Fruit fly (Drosophila melanogaster) whole organism, embryonic: ENCODE measurements around the gene CG13720.

ENCODE experiments used
- Abd-B ChIP-seq: fragments of 200-800 bp; sonication (Bioruptor generic); optimal IDR thresholded peaks from 2 replicates; lab custom pipeline; 2018; ENCODE audit warnings: missing biosample characterization, mild to moderate bottlenecking, missing genetic modification characterization, moderate library complexity
- Bteb2 ChIP-seq: fragments of 200-800 bp; sonication (Bioruptor generic); optimal IDR thresholded peaks from 2 replicates; lab custom pipeline; 2016; ENCODE audit warnings: missing biosample characterization, missing genetic modification characterization
- CG11247 ChIP-seq: fragments of 200-800 bp; sonication (Bioruptor generic); IDR thresholded peaks from 2 replicates; pipeline ENCODE4 v1.3.6; 2022; ENCODE audit warnings: missing biosample characterization, missing genetic modification characterization
- CG12236 ChIP-seq: fragments of 200-800 bp; sonication (Bioruptor generic); optimal IDR thresholded peaks from 2 replicates; lab custom pipeline; 2016; ENCODE audit warnings: missing biosample characterization, missing genetic modification characterization
- CG14050 ChIP-seq: fragments of 200-800 bp; sonication (Bioruptor generic); IDR thresholded peaks from 3 replicates; pipeline ENCODE4 v1.3.6; 2022; ENCODE audit warnings: missing biosample characterization, missing genetic modification characterization
- CG1529 ChIP-seq: fragments of 200-800 bp; sonication (Bioruptor generic); optimal IDR thresholded peaks from 3 replicates; lab custom pipeline; 2018; ENCODE audit warnings: missing biosample characterization, missing genetic modification characterization
- CG17328 ChIP-seq: fragments of 200-800 bp; sonication (Bioruptor generic); IDR thresholded peaks from 2 replicates; pipeline ENCODE4 v1.3.6; 2022; ENCODE audit warnings: missing biosample characterization, missing genetic modification characterization
- CG17912 ChIP-seq: fragments of 200-800 bp; sonication (Bioruptor generic); optimal IDR thresholded peaks from 2 replicates; lab custom pipeline; 2018; ENCODE audit warnings: missing biosample characterization, mild to moderate bottlenecking, missing genetic modification characterization
- CG30403 ChIP-seq: fragments of 200-800 bp; sonication (Bioruptor generic); optimal IDR thresholded peaks from 3 replicates; lab custom pipeline; 2016; ENCODE audit warnings: missing biosample characterization, missing genetic modification characterization
- CG31224 ChIP-seq: fragments of 200-800 bp; sonication (Bioruptor generic); IDR thresholded peaks from 2 replicates; pipeline ENCODE4 v1.3.6; 2022; ENCODE audit warnings: missing biosample characterization, missing genetic modification characterization
- CG3163 ChIP-seq: fragments of 200-800 bp; sonication (Bioruptor generic); optimal IDR thresholded peaks from 3 replicates; lab custom pipeline; 2016; ENCODE audit warnings: missing biosample characterization, missing genetic modification characterization
- CG32532 ChIP-seq: fragments of 200-800 bp; sonication (Bioruptor generic); IDR thresholded peaks from 2 replicates; pipeline ENCODE4 v1.3.6; 2022; ENCODE audit warnings: missing biosample characterization, missing genetic modification characterization
- CG32772 ChIP-seq: fragments of 200-800 bp; sonication (Bioruptor generic); IDR thresholded peaks from 2 replicates; pipeline ENCODE4 v1.3.6; 2022; ENCODE audit warnings: missing biosample characterization, missing genetic modification characterization
- CG3995 ChIP-seq: fragments of 200-800 bp; sonication (Bioruptor generic); optimal IDR thresholded peaks from 3 replicates; lab custom pipeline; 2016; ENCODE audit warnings: missing biosample characterization, missing genetic modification characterization
- CG4404 ChIP-seq: fragments of 200-800 bp; sonication (Bioruptor generic); IDR thresholded peaks from 2 replicates; pipeline ENCODE4 v1.3.6; 2022; ENCODE audit warnings: missing biosample characterization, missing genetic modification characterization
- CG5953 ChIP-seq: fragments of 200-800 bp; sonication (Bioruptor generic); IDR thresholded peaks from 2 replicates; pipeline ENCODE4 v1.3.6; 2022; ENCODE audit warnings: missing biosample characterization, missing genetic modification characterization
- CG6791 ChIP-seq: fragments of 200-800 bp; sonication (Bioruptor generic); IDR thresholded peaks from 3 replicates; pipeline ENCODE4 v1.3.6; 2022; ENCODE audit warnings: missing biosample characterization, missing genetic modification characterization; ENCODE audit not compliant: partially characterized antibody
- CG7357 ChIP-seq: fragments of 200-800 bp; sonication (Bioruptor generic); IDR thresholded peaks from 3 replicates; pipeline ENCODE4 v1.3.6; 2022; ENCODE audit warnings: missing biosample characterization, missing genetic modification characterization
- CG9727 ChIP-seq: fragments of 200-800 bp; sonication (Bioruptor generic); optimal IDR thresholded peaks from 3 replicates; lab custom pipeline; 2017; ENCODE audit warnings: missing biosample characterization, mild to moderate bottlenecking, missing genetic modification characterization
- CHES-1-like ChIP-seq: fragments of 200-800 bp; sonication (Bioruptor generic); optimal IDR thresholded peaks from 2 replicates; lab custom pipeline; 2016; ENCODE audit warnings: missing biosample characterization, missing genetic modification characterization
- D19B ChIP-seq: fragments of 200-800 bp; sonication (Bioruptor generic); optimal IDR thresholded peaks from 2 replicates; lab custom pipeline; 2017; ENCODE audit warnings: missing biosample characterization, mild to moderate bottlenecking, missing genetic modification characterization
- Dek ChIP-seq: fragments of 200-800 bp; sonication (Bioruptor generic); optimal IDR thresholded peaks from 3 replicates; lab custom pipeline; 2019; ENCODE audit warnings: missing biosample characterization, mild to moderate bottlenecking, missing genetic modification characterization, moderate library complexity
- Drgx ChIP-seq: fragments of 200-800 bp; sonication (Bioruptor generic); IDR thresholded peaks from 2 replicates; pipeline ENCODE4 v1.3.6; 2022; ENCODE audit warnings: missing biosample characterization, missing genetic modification characterization
- E2f1 ChIP-seq: fragments of 200-800 bp; sonication (Bioruptor generic); IDR thresholded peaks from 2 replicates; pipeline ENCODE4 v1.3.6; 2022; ENCODE audit warnings: missing biosample characterization, missing genetic modification characterization
- GATAe ChIP-seq: fragments of 200-800 bp; sonication (Bioruptor generic); conservative IDR thresholded peaks from 2 replicates; pipeline ENCODE4 v1.3.6; 2022; ENCODE audit warnings: missing biosample characterization, missing genetic modification characterization
- Gug ChIP-seq: fragments of 200-800 bp; sonication (Bioruptor generic); IDR thresholded peaks from 4 replicates; pipeline ENCODE4 v1.3.6; 2022; ENCODE audit warnings: missing biosample characterization, missing genetic modification characterization
- Mad ChIP-seq: fragments of 200-800 bp; sonication (Bioruptor generic); optimal IDR thresholded peaks from 2 replicates; lab custom pipeline; 2016; ENCODE audit warnings: missing biosample characterization, missing genetic modification characterization
- NfI ChIP-seq: fragments of 200-800 bp; sonication (Bioruptor generic); optimal IDR thresholded peaks from 3 replicates; lab custom pipeline; 2018; ENCODE audit warnings: missing biosample characterization, mild to moderate bottlenecking, missing genetic modification characterization, moderate library complexity
- PHDP ChIP-seq: fragments of 200-800 bp; sonication (Bioruptor generic); optimal IDR thresholded peaks from 3 replicates; lab custom pipeline; 2018; ENCODE audit warnings: missing biosample characterization, mild to moderate bottlenecking, missing genetic modification characterization, moderate library complexity
- Six4 ChIP-seq: fragments of 200-800 bp; sonication (Bioruptor generic); optimal IDR thresholded peaks from 2 replicates; lab custom pipeline; 2016; ENCODE audit warnings: missing biosample characterization, missing genetic modification characterization
- az2 ChIP-seq: fragments of 200-800 bp; sonication (Bioruptor generic); optimal IDR thresholded peaks from 3 replicates; lab custom pipeline; 2016; ENCODE audit warnings: missing biosample characterization, missing genetic modification characterization
- bigmax ChIP-seq: fragments of 200-800 bp; sonication (Bioruptor generic); optimal IDR thresholded peaks from 2 replicates; lab custom pipeline; 2018; ENCODE audit warnings: missing biosample characterization, mild to moderate bottlenecking, missing genetic modification characterization
- dysf ChIP-seq: fragments of 200-800 bp; sonication (Bioruptor generic); IDR thresholded peaks from 3 replicates; pipeline ENCODE4 v1.3.6; 2022; ENCODE audit warnings: missing biosample characterization, missing genetic modification characterization
- emc ChIP-seq: fragments of 200-800 bp; sonication (Bioruptor generic); optimal IDR thresholded peaks from 2 replicates; lab custom pipeline; 2016; ENCODE audit warnings: missing biosample characterization, missing genetic modification characterization
- fd102C ChIP-seq: fragments of 200-800 bp; sonication (Bioruptor generic); optimal IDR thresholded peaks from 2 replicates; lab custom pipeline; 2018; ENCODE audit warnings: missing biosample characterization, mild to moderate bottlenecking, missing genetic modification characterization, moderate library complexity
- fd96Cb ChIP-seq: fragments of 200-800 bp; sonication (Bioruptor generic); optimal IDR thresholded peaks from 2 replicates; lab custom pipeline; 2018; ENCODE audit warnings: missing biosample characterization, mild to moderate bottlenecking, missing genetic modification characterization, moderate library complexity
- gcm ChIP-seq: fragments of 200-800 bp; sonication (Bioruptor generic); optimal IDR thresholded peaks from 2 replicates; lab custom pipeline; 2019; ENCODE audit warnings: missing biosample characterization, mild to moderate bottlenecking, missing genetic modification characterization, moderate library complexity
- gfzf ChIP-seq: fragments of 200-800 bp; sonication (Bioruptor generic); optimal IDR thresholded peaks from 2 replicates; lab custom pipeline; 2016; ENCODE audit warnings: missing biosample characterization, mild to moderate bottlenecking, missing genetic modification characterization, moderate library complexity
- jumu ChIP-seq: fragments of 200-800 bp; sonication (Bioruptor generic); optimal IDR thresholded peaks from 3 replicates; lab custom pipeline; 2016; ENCODE audit warnings: missing biosample characterization, missing genetic modification characterization
- maf-S ChIP-seq: fragments of 200-800 bp; sonication (Bioruptor generic); optimal IDR thresholded peaks from 2 replicates; lab custom pipeline; 2016; ENCODE audit warnings: missing biosample characterization, missing genetic modification characterization
- nmo ChIP-seq: fragments of 200-800 bp; sonication (Bioruptor generic); optimal IDR thresholded peaks from 2 replicates; lab custom pipeline; 2018; ENCODE audit warnings: missing biosample characterization, mild to moderate bottlenecking, missing genetic modification characterization, moderate library complexity
- otp ChIP-seq: fragments of 200-800 bp; sonication (Bioruptor generic); IDR thresholded peaks from 3 replicates; pipeline ENCODE4, ENCODE4 v1.3.6; 2022; ENCODE audit warnings: missing biosample characterization, missing genetic modification characterization
- p53 ChIP-seq: fragments of 200-800 bp; sonication (Bioruptor generic); optimal IDR thresholded peaks from 2 replicates; lab custom pipeline; 2016; ENCODE audit warnings: missing biosample characterization, missing genetic modification characterization
- phol ChIP-seq: fragments of 200-800 bp; sonication (Bioruptor generic); optimal IDR thresholded peaks from 3 replicates; lab custom pipeline; 2018; ENCODE audit warnings: missing biosample characterization, mild to moderate bottlenecking, missing genetic modification characterization, moderate library complexity
- pum ChIP-seq: fragments of 200-800 bp; sonication (Bioruptor generic); optimal IDR thresholded peaks from 2 replicates; lab custom pipeline; 2016; ENCODE audit warnings: missing biosample characterization, missing genetic modification characterization
- pzg ChIP-seq: fragments of 200-800 bp; sonication (Bioruptor generic); optimal IDR thresholded peaks from 3 replicates; lab custom pipeline; 2018; ENCODE audit warnings: missing biosample characterization, mild to moderate bottlenecking, missing genetic modification characterization, moderate library complexity
- ro ChIP-seq: fragments of 200-800 bp; sonication (Bioruptor generic); IDR thresholded peaks from 2 replicates; pipeline ENCODE4 v1.3.6; 2022; ENCODE audit warnings: missing biosample characterization, missing genetic modification characterization
- run ChIP-seq: fragments of 200-800 bp; sonication (Bioruptor generic); optimal IDR thresholded peaks from 3 replicates; lab custom pipeline; 2018; ENCODE audit warnings: missing biosample characterization, mild to moderate bottlenecking, missing genetic modification characterization
- sens-2 ChIP-seq: fragments of 200-800 bp; sonication (Bioruptor generic); IDR thresholded peaks from 2 replicates; pipeline ENCODE4 v1.3.6; 2022; ENCODE audit warnings: missing biosample characterization, missing genetic modification characterization
- sna ChIP-seq: fragments of 200-800 bp; sonication (Bioruptor generic); IDR thresholded peaks from 2 replicates; pipeline ENCODE4 v1.3.6; 2022; ENCODE audit warnings: missing biosample characterization, missing genetic modification characterization; ENCODE audit not compliant: partially characterized antibody
- ttk ChIP-seq: fragments of 200-800 bp; sonication (Bioruptor generic); IDR thresholded peaks from 2 replicates; pipeline ENCODE4 v2.1.2; 2022; ENCODE audit warnings: missing biosample characterization, missing genetic modification characterization
- wek ChIP-seq: fragments of 200-800 bp; sonication (Bioruptor generic); optimal IDR thresholded peaks from 3 replicates; lab custom pipeline; 2018; ENCODE audit warnings: missing biosample characterization, mild to moderate bottlenecking, missing genetic modification characterization, moderate library complexity

Gene CG13720

dm6 chr3L:4474946-4475470 lies 25.3 kb downstream of the CG13720 start (continued):
- TF ChIP-seq bigmax (GFP tag; lab: Kevin White, UChicago) (peak; percentile 79), CG6791 (GFP tag; lab: Robert Waterston, UW) (no peak), phol (tag; lab: Kevin White, UChicago) (peak; percentile 75), Gug (GFP tag; lab: Robert Waterston, UW) (no peak), NfI (GFP tag; lab: Kevin White, UChicago) (peak; percentile 95), ttk (GFP tag; lab: Robert Waterston, UW) (peak; percentile 65), sens-2 (GFP tag; lab: Robert Waterston, UW) (peak; percentile 82), maf-S (GFP tag; lab: Kevin White, UChicago) (no peak), fd102C (GFP tag; lab: Kevin White, UChicago) (peak; percentile 64), Mad (GFP tag; lab: Kevin White, UChicago) (peak; percentile 67), gcm (GFP tag; lab: Kevin White, UChicago) (no peak), emc (peak; percentile 55), PHDP (peak; percentile 93), CG12236 (GFP tag; lab: Kevin White, UChicago) (peak; percentile 79), az2 (GFP tag; lab: Kevin White, UChicago) (peak; percentile 73), Six4 (GFP tag; lab: Kevin White, UChicago) (peak; percentile 72), wek (GFP tag; lab: Kevin White, UChicago) (peak; percentile 89), CHES-1-like (GFP tag; lab: Kevin White, UChicago) (peak; percentile 59), CG17328 (GFP tag; lab: Robert Waterston, UW) (peak; percentile 84), CG32532 (GFP tag; lab: Robert Waterston, UW) (peak; percentile 82), CG14050 (peak; percentile 63), E2f1 (GFP tag; lab: Robert Waterston, UW) (peak; percentile 47; the same call in 1 of the 2 replicates), Bteb2 (GFP tag; lab: Kevin White, UChicago) (peak; percentile 78), Abd-B (GFP tag; lab: Kevin White, UChicago) (no peak), nmo (GFP tag; lab: Kevin White, UChicago) (peak; percentile 34), CG11247 (GFP tag; lab: Robert Waterston, UW) (peak; percentile 62), CG4404 (GFP tag; lab: Robert Waterston, UW) (no peak), pzg (GFP tag; lab: Kevin White, UChicago) (no peak), CG31224 (0 out of 2 replicates have a peak, but pooled peaks have one; percentile 34), pum (GFP tag; lab: Kevin White, UChicago) (no peak), CG9727 (GFP tag; lab: Kevin White, UChicago) (peak; percentile 68), CG32772 (GFP tag; lab: Robert Waterston, UW) (0 out of 2 replicates have a peak, but pooled peaks have one; percentile 11), jumu (no peak), CG17912 (GFP tag; lab: Kevin White, UChicago) (peak; percentile 98), CG3163 (peak; percentile 24), Dek (tag; lab: Kevin White, UChicago) (peak; percentile 44), fd96Cb (tag; lab: Kevin White, UChicago) (peak; percentile 14), Drgx (GFP tag; lab: Robert Waterston, UW) (no peak; the same call in 1 of the 2 replicates), dysf (GFP tag; lab: Robert Waterston, UW) (peak; percentile 35; the same call in 1 of the 3 replicates), GATAe (GFP tag; lab: Robert Waterston, UW) (no peak)

- TF ChIP-seq sna (GFP tag; lab: Robert Waterston, UW) (no peak), gfzf (GFP tag; lab: Kevin White, UChicago) (no peak), otp (no peak), CG7357 (no peak), ro (GFP tag; lab: Robert Waterston, UW) (no peak), CG1529 (GFP tag; lab: Kevin White, UChicago) (no peak), CG3995 (no peak), CG5953 (GFP tag; lab: Robert Waterston, UW) (no peak), run (tag; lab: Kevin White, UChicago) (no peak), CG30403 (GFP tag; lab: Kevin White, UChicago) (no peak), p53 (GFP tag; lab: Kevin White, UChicago) (no peak), D19B (no peak), CG14050 (no peak)
Measured at dm6 chr3L:4472768-4473167, 27.5 kb downstream of the CG13720 start, which contains the start of gene CG11349. CG11349 (plus strand) TSS chr3L:4473068.
